Fruit fly (Drosophila melanogaster): ENCODE measurements around the gene PSMG1.

The PSMG1 gene

dm6 chr3R:5778731-5779593 lies 15.2 kb downstream of the PSMG1 start, which contains the start of gene jagn (continued):
- TF ChIP-seq bigmax (GFP tag; optimal IDR thresholded peaks at IDR 0.05) (peak; percentile 35), Kr (GFP tag; optimal IDR thresholded peaks at IDR 0.05) (no peak), crp (GFP tag; optimal IDR thresholded peaks at IDR 0.05) (peak in 1 of 2 experiments; percentile 34), Sry-δ (GFP tag; optimal IDR thresholded peaks at IDR 0.05) (peak; percentile 98), fd102C (GFP tag; optimal IDR thresholded peaks at IDR 0.05) (no peak), hb (GFP tag; IDR thresholded peaks at IDR 0.05; ENCODE audit: partially characterized antibody) (peak; percentile 100), Xbp1 (GFP tag; optimal IDR thresholded peaks at IDR 0.05) (peak; percentile 78), sens (GFP tag) (peak; percentile 90), CG7928 (GFP tag; optimal IDR thresholded peaks at IDR 0.05) (peak; percentile 6), toy (GFP tag; IDR thresholded peaks at IDR 0.05) (peak; percentile 75), CG5953 (GFP tag; IDR thresholded peaks at IDR 0.05) (peak; percentile 50; the same call in 1 of the 2 replicates), Xrp1 (GFP tag; IDR thresholded peaks at IDR 0.05) (peak; percentile 38; the same call in 1 of the 2 replicates), croc (GFP tag; conservative IDR thresholded peaks at IDR 0.05) (no peak), dan (GFP tag; IDR thresholded peaks at IDR 0.05) (no peak), dmrt99B (tag; optimal IDR thresholded peaks at IDR 0.05) (no peak), Opbp (GFP tag; IDR thresholded peaks at IDR 0.05; ENCODE audit: partially characterized antibody) (peak; percentile 100), br (optimal IDR thresholded peaks at IDR 0.05) (no peak), HLHmδ (GFP tag; optimal IDR thresholded peaks at IDR 0.05) (no peak), CG4820 (GFP tag; optimal IDR thresholded peaks at IDR 0.05) (no peak), Optix (GFP tag; IDR thresholded peaks at IDR 0.05) (peak; percentile 53; the same call in 1 of the 3 replicates), CG18011 (GFP tag; optimal IDR thresholded peaks at IDR 0.05) (peak; percentile 23), Nf-YC (tag; optimal IDR thresholded peaks at IDR 0.05) (peak; percentile 50), GATAe (GFP tag; conservative IDR thresholded peaks at IDR 0.05) (no peak), ttk (GFP tag; IDR thresholded peaks at IDR 0.05) (peak; percentile 58), CG11695 (GFP tag; IDR thresholded peaks at IDR 0.05) (0 out of 3 replicates have a peak, but pooled peaks have one; percentile 13), ase (GFP tag; IDR thresholded peaks at IDR 0.05) (no peak), eyg (GFP tag; optimal IDR thresholded peaks at IDR 0.05) (no peak), CG2712 (tag; optimal IDR thresholded peaks at IDR 0.05) (peak; percentile 54), CG11247 (GFP tag; IDR thresholded peaks at IDR 0.05) (peak; percentile 64), ac (GFP tag; optimal IDR thresholded peaks at IDR 0.05) (no peak), tx (GFP tag; optimal IDR thresholded peaks at IDR 0.05) (peak; percentile 48), HmgD (GFP tag; optimal IDR thresholded peaks at IDR 0.05) (peak; percentile 56), CG11723 (GFP tag; optimal IDR thresholded peaks at IDR 0.05) (peak; percentile 54), gsb-n (tag; optimal IDR thresholded peaks at IDR 0.05) (peak; percentile 48), CG13894 (tag; optimal IDR thresholded peaks at IDR 0.05) (peak; percentile 31), CG9932 (GFP tag; IDR thresholded peaks at IDR 0.05) (peak; percentile 95), bbx (GFP tag; IDR thresholded peaks at IDR 0.05; ENCODE audit: partially characterized antibody) (peak; percentile 100), Poxn (GFP tag; IDR thresholded peaks at IDR 0.05) (no peak), ci (GFP tag; IDR thresholded peaks at IDR 0.05) (peak; percentile 82), Nf-YB (GFP tag; optimal IDR thresholded peaks at IDR 0.05) (peak; percentile 41), pita (GFP tag; optimal IDR thresholded peaks at IDR 0.05) (peak; percentile 95), CG8281 (tag; optimal IDR thresholded peaks at IDR 0.05) (no peak), crc (GFP tag; optimal IDR thresholded peaks at IDR 0.05) (peak; percentile 21), caup (GFP tag; optimal IDR thresholded peaks at IDR 0.05; ENCODE audit: severe bottlenecking) (peak; percentile 73), Med (GFP tag) (peak; percentile 97), CrebB (tag; optimal IDR thresholded peaks at IDR 0.05) (peak; percentile 66), zen2 (GFP tag; IDR thresholded peaks at IDR 0.05; ENCODE audit: partially characterized antibody) (peak; percentile 99), Dref (GFP tag; IDR thresholded peaks at IDR 0.05) (peak; percentile 96), Meics (GFP tag; optimal IDR thresholded peaks at IDR 0.05) (peak; percentile 52)

All from whole organism, embryonic.